Fruit fly (Drosophila melanogaster) whole organism: Measurements from ENCODE around the gene CG3916.

ENCODE experiments used
- CG8478 ChIP-seq: fragments of >200 bp; optimal IDR thresholded peaks from 2 replicates; lab custom pipeline; 2018; ENCODE audit warnings: inconsistent platforms
- pan ChIP-seq: fragments of >200 bp; optimal IDR thresholded peaks from 2 replicates; lab custom pipeline; 2017
- usp ChIP-seq: fragments of >200 bp; optimal IDR thresholded peaks from 2 replicates; lab custom pipeline; 2017; ENCODE audit warnings: missing biosample characterization, missing genetic modification characterization, mixed read lengths

DNA sequence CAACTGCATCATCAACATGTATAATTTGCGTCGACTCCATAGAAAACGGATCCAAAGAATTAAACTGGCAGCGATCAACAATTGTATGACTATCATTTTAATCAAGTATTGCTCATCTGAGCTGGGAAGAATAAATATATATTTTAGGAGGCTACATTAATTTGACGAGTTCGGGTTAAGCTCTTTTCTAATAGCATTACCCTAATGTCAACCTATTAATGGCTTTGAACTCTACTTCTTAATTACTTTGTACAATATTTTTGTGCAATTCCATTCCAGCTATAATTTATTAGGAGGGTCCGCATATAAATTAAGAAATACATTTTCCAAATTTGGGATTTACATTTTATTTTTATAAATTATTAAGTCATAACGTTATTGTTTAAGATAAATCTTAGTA is 7.6 kb downstream of the CG3916 start, which contains the start of gene Cyp313a2:
- TF ChIP-seq CG8478 (lab: Kevin White, UChicago) (no peak), usp (GFP tag; lab: Kevin White, UChicago) (no peak), pan (lab: Kevin White, UChicago) (no peak)
